Fruit fly (Drosophila melanogaster) whole organism, embryonic: ENCODE data around the gene Usp14.
A peak's percentile ranks its signal among the peaks of the same experiment; 100 is the strongest.

ENCODE experiments used
- Adf1 ChIP-seq: fragments of 200-800 bp; sonication (Bioruptor generic); IDR thresholded peaks from 2 replicates; pipeline ENCODE4 v1.3.6; 2022; ENCODE audit warnings: missing biosample characterization, missing genetic modification characterization
- Aef1 ChIP-seq: fragments of 200-800 bp; sonication (Bioruptor generic); IDR thresholded peaks from 3 replicates; pipeline ENCODE4 v1.3.6; 2022; ENCODE audit warnings: missing biosample characterization, missing genetic modification characterization
- BEAF-32 ChIP-seq: fragments of 200-800 bp; sonication (Bioruptor generic); optimal IDR thresholded peaks from 3 replicates; lab custom pipeline; 2017; ENCODE audit warnings: missing biosample characterization, missing genetic modification characterization, mild to moderate bottlenecking, moderate library complexity, missing genetic modification reagents
- C15 ChIP-seq: fragments of 200-800 bp; sonication (Bioruptor generic); IDR thresholded peaks from 3 replicates; pipeline ENCODE4 v1.3.6; 2022; ENCODE audit warnings: missing biosample characterization, missing genetic modification characterization
- CG10366 ChIP-seq: fragments of 200-800 bp; sonication (Bioruptor generic); IDR thresholded peaks from 2 replicates; pipeline ENCODE4 v1.3.6; 2022; ENCODE audit warnings: missing biosample characterization, missing genetic modification characterization
- CG10654 ChIP-seq: fragments of 200-800 bp; sonication (Bioruptor generic); optimal IDR thresholded peaks from 2 replicates; lab custom pipeline; 2016; ENCODE audit warnings: missing biosample characterization, missing genetic modification characterization
- CG10979 ChIP-seq: fragments of 200-800 bp; sonication (Bioruptor generic); optimal IDR thresholded peaks from 2 replicates; lab custom pipeline; 2018; ENCODE audit warnings: missing biosample characterization, mild to moderate bottlenecking, missing genetic modification characterization, moderate library complexity
- CG12104 ChIP-seq: fragments of 200-800 bp; sonication (Bioruptor generic); optimal IDR thresholded peaks from 3 replicates; lab custom pipeline; 2016; ENCODE audit warnings: missing biosample characterization, missing genetic modification characterization
- CG12942 ChIP-seq: fragments of 200-800 bp; sonication (Bioruptor generic); optimal IDR thresholded peaks from 3 replicates; lab custom pipeline; 2016; ENCODE audit warnings: missing biosample characterization, missing genetic modification characterization
- CG13624 ChIP-seq: fragments of 200-800 bp; sonication (Bioruptor generic); optimal IDR thresholded peaks from 2 replicates; lab custom pipeline; 2016; ENCODE audit warnings: missing biosample characterization, missing genetic modification characterization
- CG17359 ChIP-seq: fragments of 200-800 bp; sonication (Bioruptor generic); optimal IDR thresholded peaks from 3 replicates; lab custom pipeline; 2018; ENCODE audit warnings: missing biosample characterization, mild to moderate bottlenecking, missing genetic modification characterization, moderate library complexity
- CG17385 ChIP-seq: fragments of 200-800 bp; sonication (Bioruptor generic); optimal IDR thresholded peaks from 3 replicates; lab custom pipeline; 2018; ENCODE audit warnings: missing biosample characterization, mild to moderate bottlenecking, missing genetic modification characterization
- CG17802 ChIP-seq: fragments of 200-800 bp; sonication (Bioruptor generic); optimal IDR thresholded peaks from 2 replicates; lab custom pipeline; 2018; ENCODE audit warnings: missing biosample characterization, mild to moderate bottlenecking, missing genetic modification characterization, moderate library complexity
- CG18619 ChIP-seq: fragments of 200-800 bp; sonication (Bioruptor generic); optimal IDR thresholded peaks from 3 replicates; lab custom pipeline; 2017; ENCODE audit warnings: missing biosample characterization, mild to moderate bottlenecking, missing genetic modification characterization
- CG18764 ChIP-seq: fragments of 200-800 bp; sonication (Bioruptor generic); optimal IDR thresholded peaks from 3 replicates; lab custom pipeline; 2016; ENCODE audit warnings: missing biosample characterization, missing genetic modification characterization
- CG2875 ChIP-seq: fragments of 200-800 bp; sonication (Bioruptor generic); optimal IDR thresholded peaks from 2 replicates; lab custom pipeline; 2017; ENCODE audit warnings: missing biosample characterization, mild to moderate bottlenecking, missing genetic modification characterization, missing genetic modification reagents
- CG3163 ChIP-seq: fragments of 200-800 bp; sonication (Bioruptor generic); optimal IDR thresholded peaks from 3 replicates; lab custom pipeline; 2016; ENCODE audit warnings: missing biosample characterization, missing genetic modification characterization
- CG32767 ChIP-seq: fragments of 200-800 bp; sonication (Bioruptor generic); IDR thresholded peaks from 2 replicates; pipeline ENCODE4 v1.3.6; 2022; ENCODE audit warnings: missing biosample characterization, missing genetic modification characterization
- CG32772 ChIP-seq: fragments of 200-800 bp; sonication (Bioruptor generic); IDR thresholded peaks from 2 replicates; pipeline ENCODE4 v1.3.6; 2022; ENCODE audit warnings: missing biosample characterization, missing genetic modification characterization
- CG34422 ChIP-seq: fragments of 200-800 bp; sonication (Bioruptor generic); IDR thresholded peaks from 3 replicates; pipeline ENCODE4 v1.3.6; 2022; ENCODE audit warnings: missing biosample characterization, missing genetic modification characterization
- CG4328 ChIP-seq: fragments of 200-800 bp; sonication (Bioruptor generic); optimal IDR thresholded peaks from 3 replicates; lab custom pipeline; 2017; ENCODE audit warnings: missing biosample characterization, missing genetic modification reagents, missing genetic modification characterization
- CG4854 ChIP-seq: fragments of 200-800 bp; sonication (Bioruptor generic); optimal IDR thresholded peaks from 2 replicates; lab custom pipeline; 2016; ENCODE audit warnings: missing biosample characterization, missing genetic modification characterization, inconsistent platforms
- CG7372 ChIP-seq: fragments of 200-800 bp; sonication (Bioruptor generic); IDR thresholded peaks from 2 replicates; pipeline ENCODE4 v1.3.6; 2022; ENCODE audit warnings: missing biosample characterization, missing genetic modification characterization
- CG7987 ChIP-seq: fragments of 200-800 bp; sonication (Bioruptor generic); optimal IDR thresholded peaks from 2 replicates; lab custom pipeline; 2018; ENCODE audit warnings: missing biosample characterization, mild to moderate bottlenecking, missing genetic modification characterization, moderate library complexity
- CG9215 ChIP-seq: fragments of 200-800 bp; sonication (Bioruptor generic); IDR thresholded peaks from 2 replicates; pipeline ENCODE4 v1.3.6; 2022; ENCODE audit warnings: missing biosample characterization, missing genetic modification characterization
- CG9727 ChIP-seq: fragments of 200-800 bp; sonication (Bioruptor generic); optimal IDR thresholded peaks from 3 replicates; lab custom pipeline; 2017; ENCODE audit warnings: missing biosample characterization, mild to moderate bottlenecking, missing genetic modification characterization
- Ets97D ChIP-seq: fragments of 200-800 bp; sonication (Bioruptor generic); optimal IDR thresholded peaks from 3 replicates; lab custom pipeline; 2016; ENCODE audit warnings: missing biosample characterization, missing genetic modification characterization
- H2.0 ChIP-seq: fragments of 200-800 bp; sonication (Bioruptor generic); IDR thresholded peaks from 2 replicates; pipeline ENCODE4 v1.3.6; 2022; ENCODE audit warnings: missing biosample characterization, missing genetic modification characterization
- HLH54F ChIP-seq: fragments of 200-800 bp; sonication (Bioruptor generic); optimal IDR thresholded peaks from 3 replicates; lab custom pipeline; 2016; ENCODE audit warnings: missing biosample characterization, missing genetic modification characterization
- HLHmδ ChIP-seq: fragments of 200-800 bp; sonication (Bioruptor generic); optimal IDR thresholded peaks from 2 replicates; lab custom pipeline; 2018; ENCODE audit warnings: missing biosample characterization, mild to moderate bottlenecking, missing genetic modification characterization, moderate library complexity
- Lhr ChIP-seq: fragments of 200-800 bp; sonication (Bioruptor generic); optimal IDR thresholded peaks from 3 replicates; lab custom pipeline; 2017; ENCODE audit warnings: mild to moderate bottlenecking, missing biosample characterization, missing genetic modification reagents, missing genetic modification characterization
- Opbp ChIP-seq: fragments of 200-800 bp; sonication (Bioruptor generic); IDR thresholded peaks from 3 replicates; pipeline ENCODE4 v1.3.6; 2022; ENCODE audit warnings: missing biosample characterization, missing genetic modification characterization; ENCODE audit not compliant: partially characterized antibody
- Ravus ChIP-seq: fragments of 200-800 bp; sonication (Bioruptor generic); IDR thresholded peaks from 2 replicates; pipeline ENCODE4 v1.3.6; 2022; ENCODE audit warnings: missing biosample characterization, missing genetic modification characterization
- Ssrp ChIP-seq: fragments of 200-800 bp; sonication (Bioruptor generic); optimal IDR thresholded peaks from 2 replicates; lab custom pipeline; 2018; ENCODE audit warnings: missing biosample characterization, mild to moderate bottlenecking, missing genetic modification characterization, moderate library complexity
- Usf ChIP-seq: fragments of 200-800 bp; sonication (Bioruptor generic); optimal IDR thresholded peaks from 2 replicates; lab custom pipeline; 2017; ENCODE audit warnings: missing genotype, missing biosample characterization, missing genetic modification characterization
- bab2 ChIP-seq: fragments of 200-800 bp; sonication (Bioruptor generic); optimal IDR thresholded peaks from 2 replicates; lab custom pipeline; 2016; ENCODE audit warnings: missing biosample characterization, missing genetic modification characterization
- chinmo ChIP-seq: fragments of 200-800 bp; sonication (Bioruptor generic); IDR thresholded peaks from 4 replicates; pipeline ENCODE4 v1.3.6; 2022; ENCODE audit warnings: missing biosample characterization, missing genetic modification characterization; ENCODE audit not compliant: partially characterized antibody
- corto ChIP-seq: fragments of 200-800 bp; sonication (Bioruptor generic); optimal IDR thresholded peaks from 2 replicates; lab custom pipeline; 2016; ENCODE audit warnings: missing biosample characterization, mild to moderate bottlenecking, missing genetic modification characterization, moderate library complexity
- crc ChIP-seq: fragments of 200-800 bp; sonication (Bioruptor generic); optimal IDR thresholded peaks from 2 replicates; lab custom pipeline; 2016; ENCODE audit warnings: missing biosample characterization, missing genetic modification characterization
- ewg ChIP-seq: fragments of 200-800 bp; sonication (Bioruptor generic); optimal IDR thresholded peaks from 3 replicates; lab custom pipeline; 2017; ENCODE audit warnings: mild to moderate bottlenecking, missing biosample characterization, missing genetic modification reagents, missing genetic modification characterization
- kni ChIP-seq: fragments of 200-800 bp; sonication (Bioruptor generic); optimal IDR thresholded peaks from 3 replicates; lab custom pipeline; 2017; ENCODE audit warnings: mild to moderate bottlenecking, missing biosample characterization, missing genetic modification reagents, missing genetic modification characterization
- odd ChIP-seq: fragments of 200-800 bp; sonication (Bioruptor generic); optimal IDR thresholded peaks from 2 replicates; lab custom pipeline; 2017; ENCODE audit warnings: missing biosample characterization, mild to moderate bottlenecking, missing genetic modification characterization
- onecut ChIP-seq: fragments of 200-800 bp; sonication (Bioruptor generic); IDR thresholded peaks from 2 replicates; pipeline ENCODE4 v1.3.6; 2022; ENCODE audit warnings: missing biosample characterization, missing genetic modification characterization
- p53 ChIP-seq: fragments of 200-800 bp; sonication (Bioruptor generic); optimal IDR thresholded peaks from 2 replicates; lab custom pipeline; 2016; ENCODE audit warnings: missing biosample characterization, missing genetic modification characterization
- pfk ChIP-seq: fragments of 200-800 bp; sonication (Bioruptor generic); optimal IDR thresholded peaks from 2 replicates; lab custom pipeline; 2018; ENCODE audit warnings: missing biosample characterization, mild to moderate bottlenecking, missing genetic modification characterization, moderate library complexity
- pho ChIP-seq: fragments of 200-800 bp; sonication (Bioruptor generic); optimal IDR thresholded peaks from 2 replicates; lab custom pipeline; 2016; ENCODE audit warnings: missing biosample characterization, missing genetic modification characterization
- phol ChIP-seq: fragments of 200-800 bp; sonication (Bioruptor generic); optimal IDR thresholded peaks from 3 replicates; lab custom pipeline; 2018; ENCODE audit warnings: missing biosample characterization, mild to moderate bottlenecking, missing genetic modification characterization, moderate library complexity
- repo ChIP-seq: fragments of 200-800 bp; sonication (Bioruptor generic); optimal IDR thresholded peaks from 2 replicates; lab custom pipeline; 2016; ENCODE audit warnings: missing biosample characterization, missing genetic modification characterization
- sd ChIP-seq: fragments of 200-800 bp; sonication (Bioruptor generic); optimal IDR thresholded peaks from 3 replicates; lab custom pipeline; 2018; ENCODE audit warnings: missing biosample characterization, mild to moderate bottlenecking, missing genetic modification characterization, moderate library complexity
- slou ChIP-seq: fragments of 200-800 bp; sonication (Bioruptor generic); optimal IDR thresholded peaks from 3 replicates; lab custom pipeline; 2016; ENCODE audit warnings: missing biosample characterization, missing genetic modification characterization
- sob ChIP-seq: fragments of 200-800 bp; sonication (Bioruptor generic); IDR thresholded peaks from 2 replicates; pipeline ENCODE4 v1.3.6; 2022; ENCODE audit warnings: missing biosample characterization, missing genetic modification characterization
- zfh1 ChIP-seq: fragments of 200-800 bp; sonication (Bioruptor generic); IDR thresholded peaks from 3 replicates; pipeline ENCODE4 v1.3.6; 2022; ENCODE audit warnings: missing biosample characterization, missing genetic modification characterization

Gene Usp14

DNA sequence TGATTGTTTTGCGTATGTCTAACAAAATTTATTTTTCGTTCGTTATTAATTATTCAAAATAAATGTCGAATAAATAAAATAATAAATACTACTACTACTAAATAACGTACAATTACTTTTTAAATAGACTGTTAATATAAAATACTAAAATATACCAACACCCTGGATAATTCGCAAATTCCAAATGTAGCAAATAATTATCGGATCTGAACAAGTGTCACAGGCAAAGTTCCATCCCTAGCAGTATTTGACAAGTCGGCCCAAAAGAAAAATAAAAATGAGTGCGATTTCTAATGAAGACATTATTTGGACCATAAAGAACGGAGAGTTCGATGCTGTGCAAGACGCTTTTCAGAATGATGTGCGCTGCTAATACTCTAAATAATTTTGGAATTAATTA is 27.2 kb upstream of the Usp14 start, which contains the start of gene CG31715 (continued):
- TF ChIP-seq Ravus (GFP tag; lab: Robert Waterston, UW) = no peak
- no peak for TF ChIP-seq CG12942
- no peak for TF ChIP-seq HLH54F (GFP tag; lab: Kevin White, UChicago)
- TF ChIP-seq bab2 = no peak
- no peak for TF ChIP-seq zfh1 (GFP tag; lab: Robert Waterston, UW)
- no peak for TF ChIP-seq CG9727 (GFP tag; lab: Kevin White, UChicago)
- no peak for TF ChIP-seq onecut
- no peak for TF ChIP-seq CG7372 (GFP tag; lab: Robert Waterston, UW)
- TF ChIP-seq odd (GFP tag; lab: Kevin White, UChicago) = no peak
- TF ChIP-seq repo = no peak
- TF ChIP-seq corto (GFP tag; lab: Kevin White, UChicago) = no peak
- TF ChIP-seq sd (tag; lab: Kevin White, UChicago) = peak; percentile 87
- TF ChIP-seq sob (GFP tag; lab: Robert Waterston, UW) = no peak
- TF ChIP-seq pfk (GFP tag; lab: Kevin White, UChicago) = no peak
- TF ChIP-seq CG7987 (GFP tag; lab: Kevin White, UChicago) = no peak
- no peak for TF ChIP-seq C15
- TF ChIP-seq CG34422 (GFP tag; lab: Robert Waterston, UW) = no peak; the same call in 2 of the 3 replicates
- no peak for TF ChIP-seq CG9215
- peak; percentile 13 for TF ChIP-seq phol
- TF ChIP-seq H2.0 (GFP tag; lab: Robert Waterston, UW) = no peak
- no peak for TF ChIP-seq CG4328 (GFP tag; lab: Kevin White, UChicago)
- no peak for TF ChIP-seq CG17802 (tag; lab: Kevin White, UChicago)
- TF ChIP-seq Ssrp = no peak
- TF ChIP-seq CG18619 (GFP tag; lab: Kevin White, UChicago) = no peak
- TF ChIP-seq slou = no peak
- no peak for TF ChIP-seq CG3163 (GFP tag; lab: Kevin White, UChicago)
- TF ChIP-seq CG32772 = no peak
- TF ChIP-seq Adf1 = no peak
- no peak for TF ChIP-seq CG17385 (GFP tag; lab: Kevin White, UChicago)
- no peak for TF ChIP-seq HLHmδ (GFP tag; lab: Kevin White, UChicago)
- no peak for TF ChIP-seq chinmo
- TF ChIP-seq CG2875 (GFP tag; lab: Kevin White, UChicago) = no peak
- TF ChIP-seq Usf (GFP tag; lab: Kevin White, UChicago) = no peak
- no peak for TF ChIP-seq CG17359
- TF ChIP-seq CG13624 (GFP tag; lab: Kevin White, UChicago) = no peak
- TF ChIP-seq Ets97D = no peak
- peak; percentile 67 for TF ChIP-seq BEAF-32 (GFP tag; lab: Kevin White, UChicago)
- TF ChIP-seq p53 (GFP tag; lab: Kevin White, UChicago) = no peak
- peak; percentile 45; the same call in 1 of the 3 replicates for TF ChIP-seq Opbp (GFP tag; lab: Robert Waterston, UW)
- no peak for TF ChIP-seq crc
- TF ChIP-seq kni (GFP tag; lab: Kevin White, UChicago) = no peak
- TF ChIP-seq CG4854 (GFP tag; lab: Kevin White, UChicago) = no peak
- TF ChIP-seq Aef1 (GFP tag; lab: Robert Waterston, UW) = no peak
- TF ChIP-seq CG10979 (tag; lab: Kevin White, UChicago) = peak; percentile 4
- TF ChIP-seq CG12104 (GFP tag; lab: Kevin White, UChicago) = no peak
- no peak for TF ChIP-seq pho (GFP tag; lab: Kevin White, UChicago)
- TF ChIP-seq CG10366 (GFP tag; lab: Robert Waterston, UW) = no peak
- TF ChIP-seq ewg = no peak
- TF ChIP-seq CG32767 (GFP tag; lab: Robert Waterston, UW) = no peak
- TF ChIP-seq CG18764 = no peak
- no peak for TF ChIP-seq CG10654 (GFP tag; lab: Kevin White, UChicago)
- no peak for TF ChIP-seq Lhr (GFP tag; lab: Kevin White, UChicago)
